Worm (Caenorhabditis elegans) whole organism, midembryonic: Measurements from ENCODE around the gene C54F6.5.

Experiments
- T22C8.4 ChIP-seq: fragments of 200-800 bp; sonication (Bioruptor generic); IDR thresholded peaks from 2 replicates; pipeline ENCODE4 v1.3.6; 2022; ENCODE audit warnings: missing genetic modification characterization, missing compliant biosample characterization
- flt-1 ChIP-seq: fragments of 200-800 bp; sonication (Bioruptor generic); IDR thresholded peaks from 2 replicates; pipeline ENCODE4 v1.3.6; 2022; ENCODE audit warnings: missing genetic modification characterization, missing compliant biosample characterization
- klf-2 ChIP-seq: fragments of 200-800 bp; sonication (Bioruptor generic); conservative IDR thresholded peaks from 2 replicates; pipeline ENCODE4 v1.3.6; 2022; ENCODE audit warnings: missing genetic modification reagents, missing genetic modification characterization, missing compliant biosample characterization
- med-1 ChIP-seq: sonication (generic microtip); optimal IDR thresholded peaks from 2 replicates; lab custom pipeline; 2017; ENCODE audit warnings: missing genetic modification characterization, mild to moderate bottlenecking, missing compliant biosample characterization, antibody characterized with exemption, missing genetic modification reagents; ENCODE audit not compliant: insufficient read depth
- ref-1 ChIP-seq: fragments of 200-800 bp; sonication (Bioruptor generic); conservative IDR thresholded peaks from 2 replicates; pipeline ENCODE4 v1.3.6; 2022; ENCODE audit warnings: missing genetic modification reagents, missing genetic modification characterization, missing compliant biosample characterization
- tab-1 ChIP-seq: fragments of 200-800 bp; sonication (Bioruptor generic); IDR thresholded peaks from 2 replicates; pipeline ENCODE4 v1.3.6; 2022; ENCODE audit warnings: missing genetic modification characterization, missing compliant biosample characterization
- ztf-23 ChIP-seq: fragments of 200-800 bp; sonication (Bioruptor generic); IDR thresholded peaks from 2 replicates; pipeline ENCODE4 v1.3.6; 2022; ENCODE audit warnings: missing genetic modification reagents, missing genetic modification characterization, missing compliant biosample characterization
- ztf-29 ChIP-seq: fragments of 200-800 bp; sonication (Bioruptor generic); IDR thresholded peaks from 2 replicates; pipeline ENCODE4 v1.3.6; 2022; ENCODE audit warnings: missing genetic modification reagents, missing genetic modification characterization, missing compliant biosample characterization

- TF ChIP-seq ztf-23 (GFP tag; lab: Robert Waterston, UW) (no peak), med-1 (GFP tag; lab: Kevin White, UChicago) (no peak), flt-1 (GFP tag; lab: Robert Waterston, UW) (no peak), klf-2 (GFP tag; lab: Robert Waterston, UW) (no peak), ztf-29 (no peak), T22C8.4 (GFP tag; lab: Robert Waterston, UW) (no peak), tab-1 (GFP tag; lab: Robert Waterston, UW) (no peak), ref-1 (no peak)
Observed at ce11 chrV:7501194-7501593, 27.7 kb upstream of the C54F6.5 start.
